Fruit fly (Drosophila melanogaster): ENCODE measurements around the gene tgy.

tgy gene

DNA sequence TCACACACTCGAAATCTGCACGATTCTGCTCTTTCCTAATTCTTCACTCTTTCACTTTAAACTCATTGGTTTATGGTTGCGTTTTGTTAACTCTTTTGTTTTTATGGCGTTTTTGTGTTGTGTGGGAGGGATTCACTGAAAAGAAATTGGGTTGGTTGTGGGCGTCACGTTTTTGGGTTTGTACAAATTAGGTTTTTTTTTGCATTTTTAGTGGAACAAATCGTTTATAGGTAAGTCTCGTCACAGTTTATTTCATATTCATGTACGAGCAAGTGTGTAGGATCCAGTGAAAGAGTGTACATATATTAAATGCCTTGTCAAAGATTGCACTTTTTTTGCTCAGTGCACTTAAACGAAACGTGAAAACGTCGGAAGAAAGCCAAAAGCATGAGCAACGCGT, 37.6 kb upstream of the tgy start (continued):
- TF ChIP-seq ftz-f1 (GFP tag; optimal IDR thresholded peaks at IDR 0.05) (no peak), row (GFP tag; IDR thresholded peaks at IDR 0.05) (0 out of 3 replicates have a peak, but pooled peaks have one; percentile 32), CG6854 (GFP tag; optimal IDR thresholded peaks at IDR 0.05) (peak; percentile 0), vfl (GFP tag; optimal IDR thresholded peaks at IDR 0.05) (no peak), sima (GFP tag; optimal IDR thresholded peaks at IDR 0.05) (no peak), ATbp (GFP tag; optimal IDR thresholded peaks at IDR 0.05) (peak; percentile 28), CkIIα-i1 (GFP tag; IDR thresholded peaks at IDR 0.05) (no peak), Dad (GFP tag; optimal IDR thresholded peaks at IDR 0.05) (no peak), pum (GFP tag; optimal IDR thresholded peaks at IDR 0.05) (peak; percentile 15), CG3995 (GFP tag; optimal IDR thresholded peaks at IDR 0.05) (peak; percentile 12), Xbp1 (GFP tag; optimal IDR thresholded peaks at IDR 0.05) (peak; percentile 42), H2.0 (GFP tag; IDR thresholded peaks at IDR 0.05) (no peak), az2 (GFP tag; optimal IDR thresholded peaks at IDR 0.05) (peak; percentile 0), CG10462 (GFP tag; optimal IDR thresholded peaks at IDR 0.05) (no peak), D19B (GFP tag; optimal IDR thresholded peaks at IDR 0.05) (peak; percentile 9), wek (GFP tag; optimal IDR thresholded peaks at IDR 0.05) (no peak), ham (GFP tag; IDR thresholded peaks at IDR 0.05) (no peak), Lhr (GFP tag; optimal IDR thresholded peaks at IDR 0.05) (no peak), slp2 (GFP tag; optimal IDR thresholded peaks at IDR 0.05) (peak; percentile 17), emc (GFP tag; optimal IDR thresholded peaks at IDR 0.05) (no peak), Sin3A (optimal IDR thresholded peaks at IDR 0.05) (no peak), NK7.1 (GFP tag; optimal IDR thresholded peaks at IDR 0.05) (no peak), NC2α (GFP tag; optimal IDR thresholded peaks at IDR 0.05) (no peak), Opbp (GFP tag; IDR thresholded peaks at IDR 0.05; ENCODE audit: partially characterized antibody) (no peak), CG2120 (GFP tag; optimal IDR thresholded peaks at IDR 0.05) (peak; percentile 39), CG30403 (GFP tag; optimal IDR thresholded peaks at IDR 0.05) (peak; percentile 57), lbe (GFP tag; optimal IDR thresholded peaks at IDR 0.05) (peak; percentile 36), CG15269 (tag; optimal IDR thresholded peaks at IDR 0.05) (peak; percentile 45), D19A (tag; optimal IDR thresholded peaks at IDR 0.05) (no peak), Med (GFP tag) (peak; percentile 8), CG15601 (tag; optimal IDR thresholded peaks at IDR 0.05) (no peak), nerfin-2 (GFP tag; IDR thresholded peaks at IDR 0.05; ENCODE audit: partially characterized antibody) (no peak), MTF-1 (GFP tag; optimal IDR thresholded peaks at IDR 0.05; ENCODE audit: borderline replicate concordance) (no peak), mam (GFP tag; optimal IDR thresholded peaks at IDR 0.05) (peak; percentile 27), sqz (GFP tag; optimal IDR thresholded peaks at IDR 0.05) (no peak), BtbVII (GFP tag; optimal IDR thresholded peaks at IDR 0.05) (no peak), wdn (GFP tag; IDR thresholded peaks at IDR 0.05) (no peak), Antp (GFP tag; optimal IDR thresholded peaks at IDR 0.05) (peak; percentile 25), pita (GFP tag; optimal IDR thresholded peaks at IDR 0.05) (no peak), CG31441 (GFP tag; IDR thresholded peaks at IDR 0.05) (0 out of 2 replicates have a peak, but pooled peaks have one; percentile 21), Oli (tag; optimal IDR thresholded peaks at IDR 0.05) (peak; percentile 23), CG1603 (tag; optimal IDR thresholded peaks at IDR 0.05) (no peak), sens-2 (GFP tag; IDR thresholded peaks at IDR 0.05) (no peak), ken (GFP tag; IDR thresholded peaks at IDR 0.05) (0 out of 3 replicates have a peak, but pooled peaks have one; percentile 30), CG6791 (GFP tag; IDR thresholded peaks at IDR 0.05; ENCODE audit: partially characterized antibody) (no peak), prd (optimal IDR thresholded peaks at IDR 0.05) (no peak), prd (GFP tag; IDR thresholded peaks at IDR 0.05) (peak; percentile 43; the same call in 1 of the 3 replicates), HLH54F (GFP tag; optimal IDR thresholded peaks at IDR 0.05) (peak; percentile 10), CG34376 (GFP tag; optimal IDR thresholded peaks at IDR 0.05) (no peak), CG2202 (tag; optimal IDR thresholded peaks at IDR 0.05) (no peak), shn (GFP tag; optimal IDR thresholded peaks at IDR 0.05) (no peak), CG7928 (GFP tag; optimal IDR thresholded peaks at IDR 0.05) (no peak)
